Worm (Caenorhabditis elegans): ENCODE measurements around the gene ceh-74.

The ceh-74 gene

DNA sequence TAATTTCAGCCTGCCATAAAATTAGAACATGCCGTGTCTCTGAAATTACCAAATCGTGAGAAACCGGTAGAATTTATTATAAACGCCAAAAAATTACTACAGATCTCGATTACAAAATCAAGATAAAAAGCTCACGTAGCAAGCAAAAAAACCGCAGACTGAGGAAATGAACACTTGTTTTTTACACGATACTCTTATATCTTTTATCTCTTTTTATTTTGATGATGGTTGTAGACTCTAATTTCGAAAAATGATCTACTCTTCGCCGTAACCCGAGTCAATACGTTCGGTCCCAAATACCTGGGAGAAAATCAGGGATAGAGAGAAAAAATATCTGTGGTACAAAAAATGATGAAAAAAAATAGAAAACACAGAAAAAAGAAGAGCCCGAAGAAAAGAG, 45.3 kb downstream of the ceh-74 start:
- TF ChIP-seq sem-4 (tag; optimal IDR thresholded peaks at IDR 0.05) (no peak), unc-39 (tag; optimal IDR thresholded peaks at IDR 0.05) (no peak), ZK546.5 (tag; optimal IDR thresholded peaks at IDR 0.05) (no peak), unc-55 (GFP tag; optimal IDR thresholded peaks at IDR 0.05) (no peak), nhr-129 (tag; optimal IDR thresholded peaks at IDR 0.05) (no peak), nhr-10 (tag; optimal IDR thresholded peaks at IDR 0.05) (no peak), fos-1 (tag; optimal IDR thresholded peaks at IDR 0.05) (no peak), nhr-237 (tag; optimal IDR thresholded peaks at IDR 0.05) (no peak), zag-1 (tag; optimal IDR thresholded peaks at IDR 0.05) (no peak), nhr-21 (tag; optimal IDR thresholded peaks at IDR 0.05) (no peak), nhr-23 (tag; optimal IDR thresholded peaks at IDR 0.05) (no peak), elt-3 (tag; optimal IDR thresholded peaks at IDR 0.05) (no peak)

DNA sequence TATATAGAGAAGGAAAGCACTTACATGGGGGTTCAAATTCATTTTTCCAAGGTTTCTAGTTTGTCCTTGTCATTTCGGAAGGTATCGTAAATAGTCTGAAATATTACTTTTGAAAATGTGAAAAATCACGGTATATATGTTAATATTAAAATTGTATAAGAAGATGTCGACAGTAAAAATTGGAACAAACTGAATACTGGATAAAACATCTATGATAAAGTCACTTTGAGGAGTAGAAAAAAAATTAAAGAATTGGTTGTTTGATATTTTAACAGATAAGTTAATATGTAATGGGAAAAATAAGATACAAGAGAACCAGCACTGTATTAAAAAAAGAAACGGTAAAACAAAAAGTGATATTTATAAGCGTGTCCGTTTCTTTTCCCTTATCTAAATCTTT, 48.5 kb downstream of the ceh-74 start, which contains the start of gene nep-21:
Gene nep-21, minus strand, starts transcription at position 101 of the 400 bp plus-strand sequence.
- TF ChIP-seq unc-39 (tag; optimal IDR thresholded peaks at IDR 0.05) = no peak
- TF ChIP-seq blmp-1 (tag; optimal IDR thresholded peaks at IDR 0.05; ENCODE audit: insufficient read depth) = no peak
- TF ChIP-seq peb-1 (tag; optimal IDR thresholded peaks at IDR 0.05) = no peak
- TF ChIP-seq alr-1 (tag; optimal IDR thresholded peaks at IDR 0.05) = no peak
- TF ChIP-seq Y55F3AM.14 (GFP tag; optimal IDR thresholded peaks at IDR 0.05) = no peak
- TF ChIP-seq nhr-10 (tag; optimal IDR thresholded peaks at IDR 0.05) = no peak
- no peak for TF ChIP-seq nhr-129 (tag; optimal IDR thresholded peaks at IDR 0.05)
- TF ChIP-seq ztf-4 (tag; optimal IDR thresholded peaks at IDR 0.05) = no peak
- no peak for TF ChIP-seq unc-62 (GFP tag; optimal IDR thresholded peaks at IDR 0.05)
- TF ChIP-seq elt-1 (tag; optimal IDR thresholded peaks at IDR 0.05) = no peak
- no peak for TF ChIP-seq C34F6.9 (tag; optimal IDR thresholded peaks at IDR 0.05)
- TF ChIP-seq gmeb-1 (tag; optimal IDR thresholded peaks at IDR 0.05) = no peak
- no peak for TF ChIP-seq aly-2 (tag; optimal IDR thresholded peaks at IDR 0.05)
- no peak for TF ChIP-seq lin-13 (GFP tag; optimal IDR thresholded peaks at IDR 0.05)
